Worm (Caenorhabditis elegans): Measurements from ENCODE around the gene nas-31.
A peak's percentile ranks its signal among the peaks of the same experiment; 100 is the strongest.

The nas-31 gene

DNA sequence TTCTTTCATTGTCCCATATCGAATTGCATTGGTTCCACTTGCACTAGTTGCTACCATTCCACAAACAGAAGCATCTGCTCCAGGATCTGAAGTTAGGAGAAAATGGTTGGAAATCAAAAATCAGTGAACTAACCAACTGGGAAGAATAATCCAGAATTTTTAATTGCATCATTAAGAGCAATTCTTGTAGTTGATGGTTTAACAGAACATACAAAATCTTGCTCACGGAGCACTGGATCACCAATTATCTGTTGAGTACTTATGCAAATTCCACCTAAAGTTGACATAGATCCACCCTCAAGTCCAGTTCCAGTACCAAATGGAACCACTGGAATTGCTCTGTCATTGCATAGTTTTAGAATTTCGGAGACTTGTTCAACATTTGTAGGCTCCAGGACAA lies 31.9 kb downstream of the nas-31 start:
- no peak for TF ChIP-seq unc-62 (GFP tag; optimal IDR thresholded peaks at IDR 0.05)
- peak; percentile 63 for TF ChIP-seq ama-1 (optimal IDR thresholded peaks at IDR 0.05)

DNA sequence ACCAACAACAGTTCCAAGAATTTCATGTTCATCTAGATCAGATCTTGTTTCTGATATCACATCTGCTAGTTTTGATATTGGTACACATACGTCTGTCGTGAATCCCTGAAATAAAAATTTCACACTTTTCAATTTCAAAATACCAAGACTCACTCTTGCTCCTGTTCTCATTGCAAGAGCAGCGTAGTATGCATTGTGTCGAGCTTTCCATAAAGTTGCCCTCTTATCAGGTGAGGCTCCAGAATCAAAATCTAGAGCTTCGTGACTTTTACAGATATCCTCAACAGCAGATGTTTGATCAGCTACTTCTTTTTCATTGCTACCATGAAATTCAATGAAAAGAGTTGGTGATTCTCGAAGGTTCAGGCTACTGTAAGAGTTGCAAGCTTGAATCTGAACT lies 32.6 kb downstream of the nas-31 start, which contains the start of gene F32D8.11:
Gene F32D8.11 (minus strand): TSS at position 101 of the 400 bp plus-strand sequence.
- TF ChIP-seq elt-3 (tag; optimal IDR thresholded peaks at IDR 0.05) (no peak), pqm-1 (tag; optimal IDR thresholded peaks at IDR 0.05) (no peak), elt-2 (tag; optimal IDR thresholded peaks at IDR 0.05) (no peak), daf-12 (tag; optimal IDR thresholded peaks at IDR 0.05) (no peak), jun-1 (tag; optimal IDR thresholded peaks at IDR 0.05) (no peak), lsy-12 (tag; optimal IDR thresholded peaks at IDR 0.05) (no peak)

ce11 chrV:10888153-10888552 lies 33.5 kb downstream of the nas-31 start:
- TF ChIP-seq ZK546.5 (tag; optimal IDR thresholded peaks at IDR 0.05): no peak
- TF ChIP-seq nhr-43 (tag; optimal IDR thresholded peaks at IDR 0.05; ENCODE audit: poor library complexity, severe bottlenecking): peak; percentile 23
- no peak for TF ChIP-seq nhr-67 (tag; optimal IDR thresholded peaks at IDR 0.05)
- no peak for TF ChIP-seq nhr-23 (tag; optimal IDR thresholded peaks at IDR 0.05)
- no peak for TF ChIP-seq pha-4 (tag; optimal IDR thresholded peaks at IDR 0.05)

DNA sequence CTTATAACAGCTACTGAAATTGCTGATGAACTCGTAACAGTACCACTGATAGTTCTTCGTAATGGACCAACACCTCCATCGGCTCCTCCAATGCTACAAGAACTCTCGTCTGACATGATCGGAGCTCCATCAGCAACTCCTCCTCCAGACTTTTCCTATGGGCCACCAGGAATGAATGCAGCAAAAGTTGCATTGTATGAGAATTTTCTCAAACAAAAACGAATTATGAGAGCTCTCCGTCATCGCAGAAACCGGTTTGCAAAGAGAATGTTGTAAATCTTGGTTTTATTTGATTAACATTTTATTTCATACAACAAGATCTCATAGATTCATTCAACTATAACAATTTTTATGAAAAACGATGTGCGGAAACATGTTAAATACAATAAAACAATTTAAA lies 34.1 kb downstream of the nas-31 start:
- peak; percentile 69 for TF ChIP-seq ama-1 (optimal IDR thresholded peaks at IDR 0.05)
- no peak for TF ChIP-seq sea-2 (GFP tag; optimal IDR thresholded peaks at IDR 0.05)
- no peak for TF ChIP-seq nhr-11 (tag; optimal IDR thresholded peaks at IDR 0.05)
- TF ChIP-seq ztf-4 (tag; optimal IDR thresholded peaks at IDR 0.05): no peak
- TF ChIP-seq nhr-43 (tag; optimal IDR thresholded peaks at IDR 0.05; ENCODE audit: poor library complexity, severe bottlenecking): peak; percentile 52
- TF ChIP-seq unc-62 (GFP tag; optimal IDR thresholded peaks at IDR 0.05): no peak

ce11 chrV:10886405-10886887 lies 35.2 kb downstream of the nas-31 start, which contains the start of gene F32D8.3:
Gene F32D8.3 (plus strand): TSS chrV:10886837.
- TF ChIP-seq nhr-25 (tag; optimal IDR thresholded peaks at IDR 0.05): peak; percentile 55
- no peak for TF ChIP-seq pqm-1 (tag; optimal IDR thresholded peaks at IDR 0.05)
- no peak for TF ChIP-seq nhr-77 (tag; optimal IDR thresholded peaks at IDR 0.05)
- TF ChIP-seq egl-27 (tag; optimal IDR thresholded peaks at IDR 0.05): no peak
- TF ChIP-seq ceh-28 (tag; optimal IDR thresholded peaks at IDR 0.05): no peak
- no peak for TF ChIP-seq elt-1 (tag; optimal IDR thresholded peaks at IDR 0.05)
- no peak for TF ChIP-seq zag-1 (tag; optimal IDR thresholded peaks at IDR 0.05)
- TF ChIP-seq ceh-9 (tag; optimal IDR thresholded peaks at IDR 0.05): no peak
- TF ChIP-seq ceh-16 (tag; optimal IDR thresholded peaks at IDR 0.05): no peak
- peak in 1 of 3 experiments; percentile 19 for TF ChIP-seq elt-3 (tag; optimal IDR thresholded peaks at IDR 0.05)
- TF ChIP-seq snpc-4 (tag; optimal IDR thresholded peaks at IDR 0.05): no peak
- no peak for TF ChIP-seq jun-1 (tag; optimal IDR thresholded peaks at IDR 0.05)
- peak; percentile 3 for TF ChIP-seq nhr-23 (tag; optimal IDR thresholded peaks at IDR 0.05)
- no peak for TF ChIP-seq fos-1 (tag; optimal IDR thresholded peaks at IDR 0.05)
- no peak for TF ChIP-seq nfya-1 (tag; optimal IDR thresholded peaks at IDR 0.05; ENCODE audit: insufficient read depth)
- no peak for TF ChIP-seq mdl-1 (tag; optimal IDR thresholded peaks at IDR 0.05)
- no peak for TF ChIP-seq lin-39 (tag; optimal IDR thresholded peaks at IDR 0.05)
- no peak for TF ChIP-seq nhr-76 (tag; optimal IDR thresholded peaks at IDR 0.05)
- TF ChIP-seq nhr-43 (tag; optimal IDR thresholded peaks at IDR 0.05; ENCODE audit: poor library complexity, severe bottlenecking): peak; percentile 35
- no peak for TF ChIP-seq unc-62 (GFP tag; optimal IDR thresholded peaks at IDR 0.05)

DNA sequence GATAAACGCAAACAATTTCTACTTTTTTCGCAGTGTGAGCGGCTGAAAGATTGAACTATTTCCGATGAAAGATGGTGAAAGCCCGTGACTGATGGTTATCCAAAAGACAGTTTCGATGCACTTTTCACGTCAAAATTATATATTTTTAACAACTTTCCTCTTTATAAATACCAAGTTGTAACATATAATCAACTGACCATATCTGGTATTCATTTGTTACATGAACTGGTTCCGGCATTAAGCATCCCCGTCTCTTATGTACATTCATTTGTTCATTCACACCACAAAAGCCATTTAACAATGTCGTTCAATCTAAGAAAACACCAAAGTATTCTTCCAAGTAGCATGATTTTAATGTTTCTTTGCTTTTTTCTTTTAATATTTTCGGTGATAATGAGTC lies 38.2 kb downstream of the nas-31 start, which contains the start of gene F32D8.2:
Gene F32D8.2 (plus strand): TSS at position 301 of the 400 bp plus-strand sequence.
- no peak for TF ChIP-seq aly-2 (tag; optimal IDR thresholded peaks at IDR 0.05)
- TF ChIP-seq jun-1 (tag; optimal IDR thresholded peaks at IDR 0.05): no peak
- no peak for TF ChIP-seq ztf-11 (tag; optimal IDR thresholded peaks at IDR 0.05)
- TF ChIP-seq zag-1 (tag; optimal IDR thresholded peaks at IDR 0.05): no peak
- no peak for TF ChIP-seq unc-39 (tag; optimal IDR thresholded peaks at IDR 0.05)
- TF ChIP-seq R02D3.7 (tag; optimal IDR thresholded peaks at IDR 0.05): no peak
- no peak for TF ChIP-seq hmg-11 (tag; optimal IDR thresholded peaks at IDR 0.05)
- no peak for TF ChIP-seq daf-12 (tag; optimal IDR thresholded peaks at IDR 0.05)
- no peak for TF ChIP-seq nhr-43 (tag; optimal IDR thresholded peaks at IDR 0.05; ENCODE audit: poor library complexity, severe bottlenecking)
- TF ChIP-seq elt-2 (tag; optimal IDR thresholded peaks at IDR 0.05): no peak
